Worm (Caenorhabditis elegans) whole organism, L4/young adult: ENCODE measurements around the gene K01A6.6.

Experiments
- W03F9.2 ChIP-seq: fragments of 150-350 bp; optimal IDR thresholded peaks from 2 replicates; lab custom pipeline; 2014; ENCODE audit warnings: missing biosample characterization, missing genetic modification characterization
- dao-5 ChIP-seq: sonication (generic microtip); optimal IDR thresholded peaks from 2 replicates; lab custom pipeline; 2016; ENCODE audit warnings: missing genotype, missing genetic modification characterization, moderate library complexity, missing compliant biosample characterization
- him-1 ChIP-seq: sonication (generic microtip); optimal IDR thresholded peaks from 2 replicates; lab custom pipeline; 2016; ENCODE audit warnings: missing genotype, missing genetic modification reagents, missing genetic modification characterization, missing compliant biosample characterization

Gene K01A6.6

DNA sequence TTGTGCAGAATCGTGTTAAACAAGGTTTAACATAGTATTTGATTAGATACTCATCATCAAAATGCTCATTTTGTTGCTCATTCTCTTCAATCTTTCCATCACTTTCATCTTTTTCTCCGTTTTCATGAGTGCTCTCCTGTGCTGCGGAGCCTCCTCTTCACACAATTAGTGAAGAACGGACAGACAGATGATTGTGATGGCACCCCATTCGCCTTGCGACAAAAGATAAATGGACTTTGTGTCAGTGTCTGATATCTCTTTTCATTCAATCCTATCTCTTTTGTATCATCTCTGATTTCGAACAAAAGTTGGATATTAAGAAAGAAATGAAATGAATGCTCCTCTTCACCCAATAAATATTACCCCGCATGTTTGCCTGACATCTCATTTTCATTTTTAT is 24.8 kb upstream of the K01A6.6 start:
- TF ChIP-seq dao-5 (tag; lab: Kevin White, UChicago) (no peak), him-1 (tag; lab: Kevin White, UChicago) (no peak), W03F9.2 (no peak)

DNA sequence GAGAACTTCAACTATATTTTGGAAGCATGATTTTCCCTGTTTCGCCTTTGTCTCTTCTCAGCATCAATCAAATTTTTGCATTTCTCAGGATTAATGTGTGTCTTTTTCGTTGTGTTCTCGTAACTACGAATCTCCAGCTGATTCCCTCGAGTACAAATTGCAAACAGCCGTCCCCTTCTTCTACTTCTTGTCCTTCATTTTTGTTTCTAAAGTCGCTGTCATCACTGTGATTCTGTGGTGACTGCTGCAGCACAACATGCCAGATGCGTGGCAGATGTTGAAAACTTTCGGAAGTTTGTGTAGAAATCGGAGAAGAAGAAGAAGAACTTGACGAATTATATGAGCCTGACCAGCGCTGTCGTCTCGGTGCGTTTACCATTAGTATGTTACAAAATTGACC is 21.8 kb upstream of the K01A6.6 start:
- no peak for TF ChIP-seq him-1 (tag; lab: Kevin White, UChicago)
- TF ChIP-seq dao-5 (tag; lab: Kevin White, UChicago) = no peak
- TF ChIP-seq W03F9.2 = no peak

DNA sequence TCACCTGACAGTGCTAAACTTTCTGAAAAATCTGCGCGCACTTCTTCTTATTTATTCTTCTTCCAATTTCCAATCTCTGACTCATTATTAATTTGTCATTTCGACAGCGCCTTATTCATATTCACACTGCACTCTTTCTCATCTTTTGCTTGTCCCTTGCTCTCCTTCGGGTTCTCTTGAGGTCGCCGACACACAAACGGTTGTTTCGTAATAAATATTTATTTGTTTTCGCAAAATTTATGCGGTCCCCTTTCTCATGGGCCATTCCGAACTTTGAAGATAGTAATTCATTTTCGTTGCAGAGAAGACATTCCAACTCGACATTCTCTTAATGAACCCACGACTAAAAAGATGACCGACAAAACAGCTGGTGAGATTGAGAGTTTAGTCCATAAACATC is 20.4 kb upstream of the K01A6.6 start, which contains the start of gene magi-1:
magi-1 (plus strand) TSS at position 301 of the 400 bp plus-strand sequence.
- TF ChIP-seq dao-5 (tag; lab: Kevin White, UChicago) (no peak), W03F9.2 (no peak), him-1 (tag; lab: Kevin White, UChicago) (no peak)

DNA sequence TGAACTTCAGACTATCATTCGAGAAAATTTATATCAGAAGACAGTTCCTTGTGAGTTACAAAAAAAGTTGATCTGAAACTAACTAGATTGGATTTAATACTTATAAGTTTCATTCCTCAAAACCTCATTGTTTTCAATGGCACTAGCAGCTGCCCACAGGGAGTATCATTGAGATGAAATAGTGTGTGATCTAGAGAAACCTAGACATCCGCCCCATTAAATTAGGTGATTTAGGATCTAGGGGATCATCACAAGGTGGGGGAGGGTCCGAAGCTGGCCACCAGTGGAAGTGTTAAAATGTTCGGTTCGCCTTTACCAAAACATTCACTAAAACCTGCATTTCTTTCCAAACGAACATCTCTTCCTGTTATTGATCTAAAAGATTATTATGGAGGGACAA is 18.7 kb upstream of the K01A6.6 start:
- TF ChIP-seq him-1 (tag; lab: Kevin White, UChicago) (no peak), dao-5 (tag; lab: Kevin White, UChicago) (no peak), W03F9.2 (no peak)

DNA sequence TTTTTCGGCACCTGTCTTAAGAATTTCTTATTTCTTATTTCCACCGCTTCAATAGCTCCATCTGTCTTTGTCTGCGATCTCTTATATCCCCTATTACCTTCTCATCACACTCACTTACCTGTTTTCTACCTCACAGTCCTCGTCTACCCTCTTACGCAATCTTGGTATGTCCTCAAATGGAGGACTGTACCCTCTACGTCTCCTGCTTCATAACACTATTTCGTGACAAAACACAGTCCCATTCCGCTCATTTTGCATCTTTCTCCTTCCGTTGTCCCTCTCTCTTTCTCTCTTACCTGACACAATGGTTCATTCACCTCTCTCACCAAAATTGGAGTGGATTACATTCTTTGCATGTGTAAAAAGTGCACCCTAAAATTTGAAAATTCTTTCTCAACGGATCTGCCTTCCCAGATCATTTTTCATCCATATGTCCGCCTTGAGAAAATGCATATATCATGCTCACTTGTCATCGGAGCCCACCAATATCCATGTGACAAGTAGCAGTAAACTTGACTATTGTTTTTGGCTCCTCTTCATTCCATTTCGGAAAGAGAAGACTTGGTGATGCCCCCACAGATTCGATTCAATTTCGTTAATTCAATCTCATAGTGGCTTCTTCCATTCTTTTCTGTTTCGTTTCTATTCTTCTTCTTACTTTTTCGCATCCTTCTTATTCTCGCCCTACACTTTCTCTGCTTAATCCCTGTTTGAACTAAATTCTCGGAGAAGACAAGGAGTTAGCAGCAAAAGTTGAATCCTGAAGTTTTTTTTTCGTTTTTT is 17.8 kb upstream of the K01A6.6 start:
- TF ChIP-seq W03F9.2 (no peak), him-1 (tag; lab: Kevin White, UChicago) (no peak), dao-5 (tag; lab: Kevin White, UChicago) (no peak)

DNA sequence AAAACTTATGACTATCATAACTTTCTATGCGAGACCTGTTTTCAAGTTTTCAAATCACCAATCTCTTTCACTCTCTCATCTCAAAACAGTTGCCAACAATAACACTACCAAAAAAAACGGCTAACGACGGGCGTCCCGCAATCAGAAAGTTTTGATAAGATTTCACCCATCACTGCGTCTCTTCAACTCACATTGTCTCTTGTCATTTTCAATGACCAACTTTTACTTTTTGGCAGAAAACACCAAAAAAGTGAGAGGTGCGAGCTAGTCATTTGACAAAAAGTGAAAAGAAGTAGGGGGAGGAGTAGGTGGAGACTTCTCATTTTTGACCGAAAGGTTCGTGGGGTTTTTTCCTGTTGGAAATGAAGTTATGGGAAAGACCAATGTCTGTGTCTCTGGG is 16.5 kb upstream of the K01A6.6 start:
- TF ChIP-seq dao-5 (tag; lab: Kevin White, UChicago) (no peak), W03F9.2 (no peak), him-1 (tag; lab: Kevin White, UChicago) (no peak)

DNA sequence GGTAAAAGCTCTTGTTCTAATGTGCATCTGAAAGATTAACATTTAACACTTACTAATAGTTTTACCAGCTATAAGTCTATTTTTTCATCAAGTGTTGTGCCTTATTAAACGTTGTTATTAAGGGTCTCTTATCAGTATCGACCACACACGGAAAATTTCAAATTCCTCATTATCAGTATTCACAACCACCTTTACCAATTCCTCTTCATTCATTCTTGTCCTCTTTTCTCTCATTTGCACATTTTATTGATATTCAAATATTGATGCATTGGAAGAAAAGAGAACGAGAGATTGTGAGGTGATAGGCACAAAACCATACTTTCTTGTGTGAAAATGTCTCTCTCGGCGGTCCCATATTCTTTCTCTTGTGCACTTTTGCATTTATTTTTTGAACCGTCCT is 13.2 kb upstream of the K01A6.6 start:
- no peak for TF ChIP-seq W03F9.2
- TF ChIP-seq him-1 (tag; lab: Kevin White, UChicago) = no peak

DNA sequence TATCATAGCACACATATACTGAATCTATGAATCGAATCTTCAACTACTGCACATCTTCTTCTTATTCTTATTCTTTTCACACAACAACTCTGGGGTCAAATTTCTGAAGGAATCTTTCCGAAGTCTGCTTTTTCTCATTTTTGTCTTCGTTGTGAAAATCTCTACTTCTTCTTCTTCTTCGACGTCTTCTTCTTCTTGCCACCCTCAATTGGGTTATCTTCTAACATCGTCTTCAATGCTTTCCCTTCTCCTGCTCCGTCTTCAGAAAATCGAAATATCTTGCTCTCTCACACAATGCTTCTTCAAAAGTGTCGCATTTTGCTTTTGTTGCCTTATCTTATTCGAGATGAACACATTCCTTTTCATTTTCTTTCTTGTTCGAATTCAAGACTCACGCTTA is 11.9 kb upstream of the K01A6.6 start:
- TF ChIP-seq W03F9.2 (no peak), dao-5 (tag; lab: Kevin White, UChicago) (no peak), him-1 (tag; lab: Kevin White, UChicago) (no peak)

DNA sequence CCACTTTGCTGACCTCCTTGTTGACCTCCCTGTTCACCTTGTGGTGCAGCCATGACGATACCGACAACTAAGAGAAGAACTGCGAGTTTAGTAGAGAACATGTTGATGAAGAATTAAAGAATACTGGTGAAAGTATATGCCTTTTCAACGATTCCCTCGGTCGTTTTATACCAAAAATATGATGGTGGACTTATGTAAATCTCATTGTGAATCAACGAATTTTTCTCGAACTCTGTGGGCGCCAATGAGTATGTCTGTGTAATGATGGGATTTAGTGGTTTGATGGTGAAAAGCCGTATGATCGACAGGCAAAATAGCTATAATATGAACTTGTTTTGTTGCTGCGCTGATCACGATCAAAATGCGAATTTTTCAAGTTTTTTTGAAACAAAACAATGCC is 2.1 kb downstream of the K01A6.6 start, which contains the start of gene K01A6.8:
K01A6.8 (minus strand) TSS at position 101 of the 400 bp plus-strand sequence.
- TF ChIP-seq dao-5 (tag; lab: Kevin White, UChicago) = no peak
- TF ChIP-seq him-1 (tag; lab: Kevin White, UChicago) = no peak
- TF ChIP-seq W03F9.2 = no peak

DNA sequence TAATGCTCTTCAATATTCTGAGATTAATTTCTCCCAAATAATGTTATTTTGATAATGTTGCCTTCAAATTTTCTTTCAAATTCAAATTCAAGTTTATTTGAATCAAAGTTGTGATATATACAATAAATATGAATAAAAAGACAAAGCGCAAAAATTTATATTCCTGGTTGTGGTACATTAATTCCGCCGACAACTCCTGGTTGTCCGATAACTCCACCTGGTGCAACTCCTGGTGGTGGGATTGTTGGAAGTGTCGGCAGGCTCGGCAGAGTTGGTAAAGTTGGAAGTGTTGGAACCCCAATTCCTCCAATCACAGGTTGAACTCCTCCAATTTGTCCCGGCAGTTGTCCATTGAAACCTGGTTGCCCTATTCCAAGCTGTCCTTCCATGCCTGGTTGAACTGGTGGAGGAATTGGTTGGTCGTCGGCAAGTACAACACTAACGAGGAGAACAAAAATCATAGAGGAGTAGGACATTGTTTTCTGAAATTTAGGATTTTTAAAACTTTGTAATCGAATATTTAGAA is 3.0 kb downstream of the K01A6.6 start, which contains the start of gene K01A6.7:
K01A6.7 (minus strand) TSS at position 476 of the 526 bp plus-strand sequence.
- TF ChIP-seq him-1 (tag; lab: Kevin White, UChicago) (no peak), dao-5 (tag; lab: Kevin White, UChicago) (no peak), W03F9.2 (no peak)

DNA sequence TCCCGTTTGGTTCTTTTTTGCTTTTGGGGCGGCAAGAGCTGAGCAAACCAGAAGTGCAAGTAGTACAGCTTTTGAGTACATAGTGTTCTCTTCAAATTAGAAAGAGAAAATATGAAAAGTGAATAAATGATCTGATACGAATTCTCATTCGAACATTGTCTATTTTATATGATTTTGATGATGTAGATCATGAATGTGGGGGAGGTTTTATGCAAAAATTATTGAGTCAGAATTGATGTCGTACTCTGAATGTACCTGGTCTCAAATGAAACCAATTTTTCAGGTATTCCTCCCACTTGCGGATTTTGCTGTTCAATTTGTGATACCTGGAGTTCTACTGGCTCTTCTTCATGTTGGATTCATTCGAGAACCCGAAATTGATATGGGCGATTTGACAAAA is 5.1 kb downstream of the K01A6.6 start, which contains the start of gene K01A6.4:
K01A6.4 (minus strand) TSS at position 101 of the 400 bp plus-strand sequence.
- TF ChIP-seq W03F9.2 (no peak), him-1 (tag; lab: Kevin White, UChicago) (no peak), dao-5 (tag; lab: Kevin White, UChicago) (no peak)

DNA sequence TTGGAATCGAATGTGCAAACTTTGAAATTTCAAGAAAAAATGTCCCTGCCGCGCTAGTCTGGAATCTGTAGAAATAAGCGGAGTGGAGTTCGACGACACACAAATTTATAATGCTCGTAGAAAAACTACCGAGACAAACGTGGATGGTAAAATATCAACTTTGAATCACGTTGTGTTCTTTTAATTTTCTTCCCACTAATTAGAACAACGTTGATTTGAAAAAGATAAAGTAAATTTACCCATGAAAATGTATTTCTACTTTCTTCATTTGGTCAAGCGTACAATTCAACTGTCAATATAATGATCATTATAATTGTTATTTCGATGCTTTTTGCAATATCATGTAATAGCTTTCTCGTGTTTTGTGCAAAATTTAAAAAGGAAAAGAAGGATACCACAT is 7.3 kb downstream of the K01A6.6 start, which contains the start of gene K01A6.5:
K01A6.5 (plus strand) TSS at position 301 of the 400 bp plus-strand sequence.
- no peak for TF ChIP-seq W03F9.2
- no peak for TF ChIP-seq him-1 (tag; lab: Kevin White, UChicago)
- no peak for TF ChIP-seq dao-5 (tag; lab: Kevin White, UChicago)

DNA sequence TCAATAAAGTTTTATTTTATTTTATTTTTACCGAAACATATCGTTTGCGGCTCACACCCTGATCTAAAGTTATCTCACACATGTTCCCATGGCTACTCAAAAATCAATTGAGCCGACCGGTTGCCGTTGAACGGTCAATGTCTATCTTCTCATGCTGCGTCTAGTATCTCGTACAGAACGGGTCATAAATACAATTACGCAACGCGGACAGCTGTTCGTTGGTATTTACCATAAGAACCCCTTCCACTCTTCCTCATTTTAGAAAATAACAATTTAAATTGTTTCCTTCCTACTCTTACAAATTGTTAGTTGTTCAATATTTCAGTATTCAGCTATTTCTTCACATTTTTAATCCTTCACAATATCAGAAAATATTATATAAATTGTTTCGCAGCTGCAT is 8.7 kb downstream of the K01A6.6 start:
- TF ChIP-seq W03F9.2 (no peak), him-1 (tag; lab: Kevin White, UChicago) (no peak), dao-5 (tag; lab: Kevin White, UChicago) (no peak)

DNA sequence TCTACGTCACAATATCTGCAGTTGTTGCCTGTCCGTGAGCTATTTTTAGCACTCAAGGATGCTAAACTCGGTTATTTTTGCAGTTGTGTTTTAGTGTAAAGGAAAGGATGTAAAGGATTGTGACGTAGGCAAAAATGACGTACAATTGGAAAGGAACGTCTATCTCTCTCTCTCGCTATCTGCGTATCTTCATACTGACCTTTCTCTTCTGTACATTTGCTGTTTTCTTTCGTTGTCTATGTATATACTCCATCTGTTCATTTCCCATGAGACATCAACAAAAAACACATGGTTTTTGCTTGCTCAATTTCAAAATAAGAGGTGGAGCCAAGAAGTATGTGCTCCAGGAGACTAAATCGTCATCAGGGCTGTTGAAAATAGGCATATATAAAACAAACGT is 9.2 kb downstream of the K01A6.6 start:
- TF ChIP-seq W03F9.2 (no peak), him-1 (tag; lab: Kevin White, UChicago) (no peak), dao-5 (tag; lab: Kevin White, UChicago) (no peak)
